Fruit fly (Drosophila melanogaster) whole organism, embryonic: ENCODE data around the gene sordd2.

Experiments used
- ATbp ChIP-seq: fragments of 200-800 bp; sonication (Bioruptor generic); optimal IDR thresholded peaks from 2 replicates; lab custom pipeline; 2017; ENCODE audit warnings: missing biosample characterization, mild to moderate bottlenecking, missing genetic modification characterization, missing genetic modification reagents
- CG10267 ChIP-seq: fragments of 200-800 bp; sonication (Bioruptor generic); optimal IDR thresholded peaks from 2 replicates; lab custom pipeline; 2018; ENCODE audit warnings: missing biosample characterization, mild to moderate bottlenecking, missing genetic modification characterization, moderate library complexity
- CG12071 ChIP-seq: fragments of 200-800 bp; sonication (Bioruptor generic); optimal IDR thresholded peaks from 3 replicates; lab custom pipeline; 2018; ENCODE audit warnings: missing biosample characterization, mild to moderate bottlenecking, missing genetic modification characterization
- CG12104 ChIP-seq: fragments of 200-800 bp; sonication (Bioruptor generic); optimal IDR thresholded peaks from 3 replicates; lab custom pipeline; 2016; ENCODE audit warnings: missing biosample characterization, missing genetic modification characterization
- CG12391 ChIP-seq: fragments of 200-800 bp; sonication (Bioruptor generic); optimal IDR thresholded peaks from 3 replicates; lab custom pipeline; 2018; ENCODE audit warnings: missing biosample characterization, mild to moderate bottlenecking, missing genetic modification characterization, moderate library complexity
- CG12744 ChIP-seq: fragments of 200-800 bp; sonication (Bioruptor generic); optimal IDR thresholded peaks from 2 replicates; lab custom pipeline; 2016; ENCODE audit warnings: missing biosample characterization, missing genetic modification characterization
- CG13624 ChIP-seq: fragments of 200-800 bp; sonication (Bioruptor generic); optimal IDR thresholded peaks from 2 replicates; lab custom pipeline; 2016; ENCODE audit warnings: missing biosample characterization, missing genetic modification characterization
- CG15011 ChIP-seq: fragments of 200-800 bp; sonication (Bioruptor generic); optimal IDR thresholded peaks from 3 replicates; lab custom pipeline; 2018; ENCODE audit warnings: missing biosample characterization, mild to moderate bottlenecking, missing genetic modification characterization
- CG1647 ChIP-seq: fragments of 200-800 bp; sonication (Bioruptor generic); optimal IDR thresholded peaks from 3 replicates; lab custom pipeline; 2016; ENCODE audit warnings: missing biosample characterization, missing genetic modification characterization
- CG17361 ChIP-seq: fragments of 200-800 bp; sonication (Bioruptor generic); IDR thresholded peaks from 3 replicates; pipeline ENCODE4 v1.3.6; 2022; ENCODE audit warnings: missing biosample characterization, missing genetic modification characterization
- CG3163 ChIP-seq: fragments of 200-800 bp; sonication (Bioruptor generic); optimal IDR thresholded peaks from 3 replicates; lab custom pipeline; 2016; ENCODE audit warnings: missing biosample characterization, missing genetic modification characterization
- CG34224 ChIP-seq: fragments of 200-800 bp; sonication (Bioruptor generic); IDR thresholded peaks from 3 replicates; pipeline ENCODE4 v1.3.6; 2022; ENCODE audit warnings: missing biosample characterization, missing genetic modification characterization; ENCODE audit not compliant: partially characterized antibody
- CG3847 ChIP-seq: fragments of 200-800 bp; sonication (Bioruptor generic); IDR thresholded peaks from 2 replicates; pipeline ENCODE4 v1.3.6; 2022; ENCODE audit warnings: missing biosample characterization, missing genetic modification characterization
- CG4707 ChIP-seq: fragments of 200-800 bp; sonication (Bioruptor generic); optimal IDR thresholded peaks from 2 replicates; lab custom pipeline; 2018; ENCODE audit warnings: missing biosample characterization, mild to moderate bottlenecking, missing genetic modification characterization, moderate library complexity
- CG8388 ChIP-seq: fragments of 200-800 bp; sonication (Bioruptor generic); optimal IDR thresholded peaks from 2 replicates; lab custom pipeline; 2019; ENCODE audit warnings: missing biosample characterization, mild to moderate bottlenecking, missing genetic modification characterization, moderate library complexity
- D ChIP-seq, 2 experiments: fragments of 200-800 bp in 1 of 2; fragments of >200 bp in 1 of 2; sonication (Bioruptor generic) in 1 of 2; optimal IDR thresholded peaks; 2 replicates in 1 of 2; 3 replicates in 1 of 2; lab custom pipeline; 2017; ENCODE audit warnings: mild to moderate bottlenecking in 1 of 2, missing biosample characterization in 1 of 2, missing genetic modification characterization in 1 of 2, missing genetic modification reagents in 1 of 2
- Fer3 ChIP-seq: fragments of 200-800 bp; sonication (Bioruptor generic); optimal IDR thresholded peaks from 2 replicates; lab custom pipeline; 2018; ENCODE audit warnings: missing biosample characterization, mild to moderate bottlenecking, missing genetic modification characterization, moderate library complexity
- Hr51 ChIP-seq, 2 experiments: fragments of 200-800 bp; sonication (Bioruptor generic); optimal IDR thresholded peaks; 2 replicates in 1 of 2; 3 replicates in 1 of 2; lab custom pipeline; 2016 to 2018; ENCODE audit warnings: missing biosample characterization in 2 of 2, missing genetic modification characterization in 2 of 2, mild to moderate bottlenecking in 1 of 2, moderate library complexity in 1 of 2
- Hr78 ChIP-seq, 2 experiments: fragments of 200-800 bp in 1 of 2; fragments of >200 bp in 1 of 2; sonication (Bioruptor generic) in 1 of 2; optimal IDR thresholded peaks; 2 replicates each; lab custom pipeline; 2017 to 2019; ENCODE audit warnings: missing biosample characterization in 2 of 2, missing genetic modification characterization in 2 of 2, mild to moderate bottlenecking in 1 of 2, moderate library complexity in 1 of 2
- Kr ChIP-seq: fragments of 200-800 bp; sonication (Bioruptor generic); optimal IDR thresholded peaks from 2 replicates; lab custom pipeline; 2017; ENCODE audit warnings: missing biosample characterization, mild to moderate bottlenecking, missing genetic modification characterization
- Lpt ChIP-seq: fragments of >200 bp; optimal IDR thresholded peaks from 2 replicates; lab custom pipeline; 2018; ENCODE audit warnings: missing biosample characterization, missing genetic modification characterization
- Meics ChIP-seq: fragments of 200-800 bp; sonication (Bioruptor generic); optimal IDR thresholded peaks from 2 replicates; lab custom pipeline; 2017; ENCODE audit warnings: missing biosample characterization, mild to moderate bottlenecking, missing genetic modification characterization
- Mrtf ChIP-seq: fragments of 200-800 bp; sonication (Bioruptor generic); IDR thresholded peaks from 3 replicates; pipeline ENCODE4 v1.3.6; 2022; ENCODE audit warnings: missing biosample characterization, missing genetic modification characterization
- NFAT ChIP-seq: fragments of 200-800 bp; sonication (Bioruptor generic); IDR thresholded peaks from 2 replicates; pipeline ENCODE4 v1.3.6; 2022; ENCODE audit warnings: missing biosample characterization, missing genetic modification characterization
- NfI ChIP-seq: fragments of 200-800 bp; sonication (Bioruptor generic); optimal IDR thresholded peaks from 3 replicates; lab custom pipeline; 2018; ENCODE audit warnings: missing biosample characterization, mild to moderate bottlenecking, missing genetic modification characterization, moderate library complexity
- Ravus ChIP-seq: fragments of 200-800 bp; sonication (Bioruptor generic); IDR thresholded peaks from 2 replicates; pipeline ENCODE4 v1.3.6; 2022; ENCODE audit warnings: missing biosample characterization, missing genetic modification characterization
- Sox102F ChIP-seq: fragments of 200-800 bp; sonication (Bioruptor generic); optimal IDR thresholded peaks from 2 replicates; lab custom pipeline; 2018; ENCODE audit warnings: missing biosample characterization, mild to moderate bottlenecking, missing genetic modification characterization, moderate library complexity
- bab2 ChIP-seq: fragments of 200-800 bp; sonication (Bioruptor generic); optimal IDR thresholded peaks from 2 replicates; lab custom pipeline; 2016; ENCODE audit warnings: missing biosample characterization, missing genetic modification characterization
- btn ChIP-seq: fragments of 200-800 bp; sonication (Bioruptor generic); optimal IDR thresholded peaks from 2 replicates; lab custom pipeline; 2016; ENCODE audit warnings: missing biosample characterization, missing genetic modification characterization
- chinmo ChIP-seq: fragments of 200-800 bp; sonication (Bioruptor generic); IDR thresholded peaks from 4 replicates; pipeline ENCODE4 v1.3.6; 2022; ENCODE audit warnings: missing biosample characterization, missing genetic modification characterization; ENCODE audit not compliant: partially characterized antibody
- crol ChIP-seq: fragments of 200-800 bp; sonication (Bioruptor generic); IDR thresholded peaks from 2 replicates; pipeline ENCODE4 v1.3.6; 2022; ENCODE audit warnings: missing biosample characterization, missing genetic modification characterization
- cwo ChIP-seq: fragments of 200-800 bp; sonication (Bioruptor generic); optimal IDR thresholded peaks from 3 replicates; lab custom pipeline; 2017; ENCODE audit warnings: missing biosample characterization, missing genetic modification characterization, mild to moderate bottlenecking, moderate library complexity, missing genetic modification reagents
- dm ChIP-seq: fragments of 200-800 bp; sonication (Bioruptor generic); optimal IDR thresholded peaks from 3 replicates; lab custom pipeline; 2016; ENCODE audit warnings: missing biosample characterization, missing genetic modification characterization
- ems ChIP-seq: fragments of 200-800 bp; sonication (Bioruptor generic); optimal IDR thresholded peaks from 3 replicates; lab custom pipeline; 2016; ENCODE audit warnings: missing biosample characterization, missing genetic modification characterization
- fu2 ChIP-seq: fragments of 200-800 bp; sonication (Bioruptor generic); optimal IDR thresholded peaks from 2 replicates; lab custom pipeline; 2016; ENCODE audit warnings: missing biosample characterization, missing genetic modification characterization
- hbn ChIP-seq: fragments of 200-800 bp; sonication (Bioruptor generic); IDR thresholded peaks from 2 replicates; pipeline ENCODE4 v1.3.6; 2022; ENCODE audit warnings: missing biosample characterization, missing genetic modification characterization; ENCODE audit not compliant: partially characterized antibody
- ind ChIP-seq: fragments of 200-800 bp; sonication (Bioruptor generic); optimal IDR thresholded peaks from 3 replicates; lab custom pipeline; 2016; ENCODE audit warnings: missing biosample characterization, missing genetic modification characterization
- jing ChIP-seq: fragments of 200-800 bp; sonication (Bioruptor generic); optimal IDR thresholded peaks from 2 replicates; lab custom pipeline; 2018; ENCODE audit warnings: missing biosample characterization, mild to moderate bottlenecking, missing genetic modification characterization
- onecut ChIP-seq: fragments of 200-800 bp; sonication (Bioruptor generic); IDR thresholded peaks from 2 replicates; pipeline ENCODE4 v1.3.6; 2022; ENCODE audit warnings: missing biosample characterization, missing genetic modification characterization
- otp ChIP-seq: fragments of 200-800 bp; sonication (Bioruptor generic); IDR thresholded peaks from 3 replicates; pipeline ENCODE4, ENCODE4 v1.3.6; 2022; ENCODE audit warnings: missing biosample characterization, missing genetic modification characterization
- pnt ChIP-seq: fragments of 200-800 bp; sonication (Bioruptor generic); optimal IDR thresholded peaks from 3 replicates; lab custom pipeline; 2016; ENCODE audit warnings: missing biosample characterization, missing genetic modification characterization
- rib ChIP-seq: fragments of 200-800 bp; sonication (Bioruptor generic); IDR thresholded peaks from 2 replicates; pipeline ENCODE4 v1.3.6; 2022; ENCODE audit warnings: missing biosample characterization, missing genetic modification characterization
- row ChIP-seq: fragments of 200-800 bp; sonication (Bioruptor generic); IDR thresholded peaks from 3 replicates; pipeline ENCODE4 v1.3.6; 2022; ENCODE audit warnings: missing biosample characterization, missing genetic modification characterization
- run ChIP-seq: fragments of 200-800 bp; sonication (Bioruptor generic); optimal IDR thresholded peaks from 3 replicates; lab custom pipeline; 2018; ENCODE audit warnings: missing biosample characterization, mild to moderate bottlenecking, missing genetic modification characterization
- salm ChIP-seq: fragments of 200-800 bp; sonication (Bioruptor generic); optimal IDR thresholded peaks from 2 replicates; lab custom pipeline; 2018; ENCODE audit warnings: missing biosample characterization, mild to moderate bottlenecking, missing genetic modification characterization
- sd ChIP-seq: fragments of 200-800 bp; sonication (Bioruptor generic); optimal IDR thresholded peaks from 3 replicates; lab custom pipeline; 2018; ENCODE audit warnings: missing biosample characterization, mild to moderate bottlenecking, missing genetic modification characterization, moderate library complexity
- sisA ChIP-seq: fragments of 200-800 bp; sonication (Bioruptor generic); IDR thresholded peaks from 2 replicates; pipeline ENCODE4 v1.3.6; 2022; ENCODE audit warnings: missing biosample characterization, missing genetic modification characterization
- z ChIP-seq: fragments of 200-800 bp; sonication (Bioruptor generic); IDR thresholded peaks from 3 replicates; pipeline ENCODE4 v1.3.6; 2022; ENCODE audit warnings: missing biosample characterization, missing genetic modification characterization
- zf30C ChIP-seq: fragments of 200-800 bp; sonication (Bioruptor generic); optimal IDR thresholded peaks from 3 replicates; lab custom pipeline; 2018; ENCODE audit warnings: missing biosample characterization, mild to moderate bottlenecking, missing genetic modification characterization

sordd2 gene

dm6 chrX:15802880-15803650, 4.1 kb upstream of the sordd2 start (continued):
- TF ChIP-seq D (optimal IDR thresholded peaks at IDR 0.05; lab: Kevin White, UChicago) (no peak), D (GFP tag; optimal IDR thresholded peaks at IDR 0.05; lab: Kevin White, UChicago) (no peak), btn (GFP tag; lab: Kevin White, UChicago) (no peak), CG8388 (peak; percentile 32), Lpt (no peak), CG12391 (tag; lab: Kevin White, UChicago) (peak; percentile 34), Hr78 (GFP tag; optimal IDR thresholded peaks at IDR 0.05; lab: Kevin White, UChicago) (no peak), CG17361 (GFP tag; lab: Robert Waterston, UW) (no peak), Sox102F (GFP tag; lab: Kevin White, UChicago) (no peak), fu2 (GFP tag; lab: Kevin White, UChicago) (no peak), CG12071 (GFP tag; lab: Kevin White, UChicago) (no peak), Ravus (GFP tag; lab: Robert Waterston, UW) (no peak), ind (GFP tag; lab: Kevin White, UChicago) (peak; percentile 3), crol (no peak), z (GFP tag; lab: Robert Waterston, UW) (no peak), pnt (GFP tag; lab: Kevin White, UChicago) (no peak), CG15011 (no peak), ATbp (GFP tag; lab: Kevin White, UChicago) (peak; percentile 29), Kr (GFP tag; lab: Kevin White, UChicago) (no peak), rib (no peak), hbn (GFP tag; lab: Robert Waterston, UW) (peak; percentile 66; the same call in 1 of the 2 replicates), salm (tag; lab: Kevin White, UChicago) (no peak), Mrtf (GFP tag; lab: Robert Waterston, UW) (no peak), CG13624 (no peak), cwo (GFP tag; lab: Kevin White, UChicago) (no peak), CG12104 (GFP tag; lab: Kevin White, UChicago) (no peak), CG10267 (tag; lab: Kevin White, UChicago) (peak; percentile 5), ems (no peak), otp (no peak), Hr51 (GFP tag; optimal IDR thresholded peaks at IDR 0.05; lab: Kevin White, UChicago) (peak in 1 of 2 experiments; percentile 30), Fer3 (tag; lab: Kevin White, UChicago) (peak; percentile 7), chinmo (GFP tag; lab: Robert Waterston, UW) (peak; percentile 65; the same call in 2 of the 4 replicates), onecut (GFP tag; lab: Robert Waterston, UW) (no peak), NFAT (peak; percentile 9; the same call in 1 of the 2 replicates), CG3847 (no peak), CG3163 (GFP tag; lab: Kevin White, UChicago) (no peak), NfI (GFP tag; lab: Kevin White, UChicago) (peak; percentile 23), jing (GFP tag; lab: Kevin White, UChicago) (no peak), CG4707 (GFP tag; lab: Kevin White, UChicago) (peak; percentile 94), Meics (GFP tag; lab: Kevin White, UChicago) (peak; percentile 52), CG1647 (GFP tag; lab: Kevin White, UChicago) (no peak), row (GFP tag; lab: Robert Waterston, UW) (peak; percentile 66), run (tag; lab: Kevin White, UChicago) (no peak), bab2 (GFP tag; lab: Kevin White, UChicago) (no peak), sd (tag; lab: Kevin White, UChicago) (peak; percentile 30), zf30C (GFP tag; lab: Kevin White, UChicago) (no peak), CG12744 (no peak), sisA (GFP tag; lab: Robert Waterston, UW) (no peak), dm (GFP tag; lab: Kevin White, UChicago) (no peak), CG34224 (peak; percentile 84)
